Worm (Caenorhabditis elegans) whole organism, young adult: ENCODE measurements around the gene sra-28.
A peak's percentile ranks its signal among the peaks of the same experiment; 100 is the strongest.

Experiments used
- D2030.7 ChIP-seq: fragments of 200-800 bp; sonication (Bioruptor generic); IDR thresholded peaks from 2 replicates; pipeline ENCODE4 v1.3.6; 2022; ENCODE audit warnings: missing genetic modification reagents, missing genetic modification characterization, missing compliant biosample characterization
- F22D6.2 ChIP-seq: sonication (generic microtip); optimal IDR thresholded peaks from 2 replicates; lab custom pipeline; 2016; ENCODE audit warnings: mild to moderate bottlenecking, missing genetic modification characterization, missing compliant biosample characterization
- F33H1.4 ChIP-seq: fragments of 200-800 bp; sonication (Bioruptor generic); IDR thresholded peaks from 2 replicates; pipeline ENCODE4 v1.3.6; 2022; ENCODE audit warnings: missing genetic modification reagents, missing genetic modification characterization, missing compliant biosample characterization
- F49E8.2 ChIP-seq: sonication (generic microtip); optimal IDR thresholded peaks from 3 replicates; lab custom pipeline; 2017; ENCODE audit warnings: missing genetic modification characterization, mild to moderate bottlenecking, missing compliant biosample characterization, antibody characterized with exemption, moderate library complexity; ENCODE audit not compliant: insufficient read depth
- F55B11.4 ChIP-seq: sonication (generic microtip); optimal IDR thresholded peaks from 2 replicates; lab custom pipeline; 2016; ENCODE audit warnings: missing compliant biosample characterization, missing genetic modification characterization, borderline replicate concordance; ENCODE audit not compliant: insufficient read depth
- Y53F4B.3 ChIP-seq: fragments of 200-800 bp; sonication (Bioruptor generic); IDR thresholded peaks from 2 replicates; pipeline ENCODE4 v1.3.6; 2022; ENCODE audit warnings: missing genetic modification reagents, missing genetic modification characterization, missing compliant biosample characterization
- Y53G8AR.9 ChIP-seq: fragments of 200-800 bp; sonication (Bioruptor generic); conservative IDR thresholded peaks from 2 replicates; pipeline ENCODE4 v1.3.6; 2022; ENCODE audit warnings: missing genetic modification reagents, missing genetic modification characterization, missing compliant biosample characterization
- Y95B8A.8 ChIP-seq: fragments of 200-800 bp; sonication (Bioruptor generic); IDR thresholded peaks from 2 replicates; pipeline ENCODE4 v1.3.6; 2022; ENCODE audit warnings: missing genetic modification reagents, missing genetic modification characterization, missing compliant biosample characterization
- ama-1 ChIP-seq, 3 experiments: fragments of 150-350 bp in 1 of 3; sonication (generic microtip) in 2 of 3; optimal IDR thresholded peaks; 2 replicates each; lab custom pipeline; 2014 to 2018; ENCODE audit warnings: missing biosample characterization in 2 of 3, missing genetic modification characterization in 2 of 3, missing genetic modification reagents in 2 of 3
- atf-7 ChIP-seq: sonication (generic microtip); optimal IDR thresholded peaks from 2 replicates; lab custom pipeline; 2017; ENCODE audit warnings: mild to moderate bottlenecking, missing genetic modification characterization, missing compliant biosample characterization
- attf-3 ChIP-seq: fragments of 200-800 bp; sonication (Bioruptor generic); conservative IDR thresholded peaks from 2 replicates; pipeline ENCODE4 v1.3.6; 2022; ENCODE audit warnings: missing genetic modification reagents, missing genetic modification characterization, missing compliant biosample characterization
- bed-1 ChIP-seq: fragments of 200-800 bp; sonication (Bioruptor generic); IDR thresholded peaks from 2 replicates; pipeline ENCODE4 v1.3.6; 2022; ENCODE audit warnings: missing genetic modification reagents, missing genetic modification characterization, missing compliant biosample characterization
- cebp-2 ChIP-seq: fragments of 200-800 bp; sonication (Bioruptor generic); IDR thresholded peaks from 2 replicates; pipeline ENCODE4 v1.3.6; 2022; ENCODE audit warnings: missing genetic modification characterization, missing compliant biosample characterization
- ceh-58 ChIP-seq: fragments of 200-800 bp; sonication (Bioruptor generic); IDR thresholded peaks from 2 replicates; pipeline ENCODE4 v1.3.6; 2022; ENCODE audit warnings: missing genetic modification characterization, missing compliant biosample characterization
- chd-7 ChIP-seq: sonication (generic microtip); optimal IDR thresholded peaks from 2 replicates; lab custom pipeline; 2016; ENCODE audit warnings: mild to moderate bottlenecking, missing genetic modification characterization, moderate library complexity, missing compliant biosample characterization
- die-1 ChIP-seq: sonication (generic microtip); optimal IDR thresholded peaks from 2 replicates; lab custom pipeline; 2016; ENCODE audit warnings: missing genotype, mild to moderate bottlenecking, missing genetic modification characterization, missing compliant biosample characterization
- efl-1 ChIP-seq: fragments of 150-350 bp; optimal IDR thresholded peaks from 2 replicates; lab custom pipeline; 2014; ENCODE audit warnings: missing biosample characterization, missing genetic modification reagents, missing genetic modification characterization
- egl-18 ChIP-seq: fragments of 200-800 bp; sonication (Bioruptor generic); IDR thresholded peaks from 2 replicates; pipeline ENCODE4 v1.3.6; 2022; ENCODE audit warnings: missing genetic modification reagents, missing genetic modification characterization, missing compliant biosample characterization
- hlh-26 ChIP-seq: fragments of 200-800 bp; sonication (Bioruptor generic); conservative IDR thresholded peaks from 2 replicates; pipeline ENCODE4 v1.3.6; 2022; ENCODE audit warnings: missing genetic modification reagents, missing genetic modification characterization, missing compliant biosample characterization
- hmg-1.2 ChIP-seq: fragments of 200-800 bp; sonication (Bioruptor generic); IDR thresholded peaks from 2 replicates; pipeline ENCODE4 v1.3.6; 2022; ENCODE audit warnings: missing genetic modification reagents, missing genetic modification characterization, missing compliant biosample characterization
- hsf-1 ChIP-seq: fragments of 200-800 bp; sonication (Bioruptor generic); IDR thresholded peaks from 2 replicates; pipeline ENCODE4 v1.3.6; 2022; ENCODE audit warnings: missing genetic modification reagents, missing genetic modification characterization, missing compliant biosample characterization
- let-607 ChIP-seq, 2 experiments: fragments of 200-800 bp in 1 of 2; sonication (Bioruptor generic) in 1 of 2; sonication (generic microtip) in 1 of 2; optimal IDR thresholded peaks; 2 replicates each; lab custom pipeline; 2016 to 2018; ENCODE audit warnings: mild to moderate bottlenecking in 2 of 2, missing compliant biosample characterization in 2 of 2, missing genetic modification characterization in 2 of 2, moderate library complexity in 2 of 2, missing genotype in 1 of 2
- lin-26 ChIP-seq: fragments of 200-800 bp; sonication (Bioruptor generic); IDR thresholded peaks from 2 replicates; pipeline ENCODE4 v1.3.6; 2022; ENCODE audit warnings: missing genetic modification reagents, missing genetic modification characterization, missing compliant biosample characterization
- lin-35 ChIP-seq, 3 experiments: fragments of 150-350 bp in 2 of 3; sonication (generic microtip) in 1 of 3; optimal IDR thresholded peaks; 2 replicates each; lab custom pipeline; 2014 to 2018; ENCODE audit warnings: missing biosample characterization in 3 of 3, missing genetic modification characterization in 3 of 3, missing genetic modification reagents in 3 of 3
- lsl-1 ChIP-seq: fragments of 200-800 bp; sonication (Bioruptor generic); optimal IDR thresholded peaks from 2 replicates; lab custom pipeline; 2018; ENCODE audit warnings: mild to moderate bottlenecking, missing genetic modification characterization, moderate library complexity, missing compliant biosample characterization
- madf-6 ChIP-seq: fragments of 200-800 bp; sonication (Bioruptor generic); IDR thresholded peaks from 2 replicates; pipeline ENCODE4 v1.3.6; 2022; ENCODE audit warnings: missing genetic modification reagents, missing genetic modification characterization, missing compliant biosample characterization
- madf-8 ChIP-seq: fragments of 200-800 bp; sonication (Bioruptor generic); conservative IDR thresholded peaks from 2 replicates; pipeline ENCODE4 v1.3.6; 2022; ENCODE audit warnings: missing genetic modification reagents, missing genetic modification characterization, missing compliant biosample characterization
- nhr-179 ChIP-seq: sonication (generic microtip); optimal IDR thresholded peaks from 2 replicates; lab custom pipeline; 2016; ENCODE audit warnings: mild to moderate bottlenecking, missing genetic modification characterization, missing compliant biosample characterization
- pbrm-1 ChIP-seq: fragments of 200-800 bp; sonication (Bioruptor generic); IDR thresholded peaks from 2 replicates; pipeline ENCODE4 v1.3.6; 2022; ENCODE audit warnings: missing genetic modification reagents, missing genetic modification characterization, missing compliant biosample characterization
- pha-4 ChIP-seq: fragments of 150-350 bp; sonication (generic microtip); optimal IDR thresholded peaks from 2 replicates; lab custom pipeline; 2014; ENCODE audit warnings: missing biosample characterization, missing genetic modification reagents, missing genetic modification characterization
- snpc-1.1 ChIP-seq: sonication (generic microtip); optimal IDR thresholded peaks from 2 replicates; lab custom pipeline; 2017; ENCODE audit warnings: missing genetic modification characterization, mild to moderate bottlenecking, missing compliant biosample characterization, antibody characterized with exemption, moderate library complexity, missing genotype, missing genetic modification reagents; ENCODE audit not compliant: insufficient read depth
- sptf-2 ChIP-seq: fragments of 200-800 bp; sonication (Bioruptor generic); optimal IDR thresholded peaks from 2 replicates; lab custom pipeline; 2018; ENCODE audit warnings: mild to moderate bottlenecking, missing genetic modification characterization, missing compliant biosample characterization
- tbx-9 ChIP-seq: sonication (generic microtip); optimal IDR thresholded peaks from 2 replicates; lab custom pipeline; 2016; ENCODE audit warnings: borderline replicate concordance, missing genetic modification characterization, inconsistent platforms, missing compliant biosample characterization
- tlf-1 ChIP-seq: fragments of 200-800 bp; sonication (Bioruptor generic); optimal IDR thresholded peaks from 2 replicates; lab custom pipeline; 2018; ENCODE audit warnings: mild to moderate bottlenecking, missing genetic modification characterization, missing compliant biosample characterization
- xnd-1 ChIP-seq: sonication (generic microtip); optimal IDR thresholded peaks from 2 replicates; lab custom pipeline; 2016; ENCODE audit warnings: missing genotype, missing genetic modification reagents, missing genetic modification characterization, missing compliant biosample characterization

Gene sra-28

ce11 chrII:6600973-6601372 lies 27.4 kb upstream of the sra-28 start, which contains the start of gene vps-33.2 (continued):
- TF ChIP-seq tbx-9 (no peak), sptf-2 (GFP tag; lab: Kevin White, UChicago) (no peak), attf-3 (0 out of 2 replicates have a peak, but pooled peaks have one; percentile 33), madf-6 (peak; percentile 64), egl-18 (GFP tag; lab: Robert Waterston, UW) (no peak), atf-7 (no peak), ceh-58 (no peak), hmg-1.2 (GFP tag; lab: Robert Waterston, UW) (peak; percentile 99)

- TF ChIP-seq nhr-179 (no peak), bed-1 (GFP tag; lab: Robert Waterston, UW) (no peak), atf-7 (no peak), hlh-26 (GFP tag; lab: Robert Waterston, UW) (no peak), Y95B8A.8 (no peak), let-607 (tag; optimal IDR thresholded peaks at IDR 0.05; lab: Kevin White, UChicago) (no peak), lin-26 (GFP tag; lab: Robert Waterston, UW) (no peak), ama-1 (optimal IDR thresholded peaks at IDR 0.05; lab: Kevin White, UChicago) (no peak), ama-1 (GFP tag; optimal IDR thresholded peaks at IDR 0.05; lab: Kevin White, UChicago) (no peak), chd-7 (tag; lab: Kevin White, UChicago) (no peak), F22D6.2 (tag; lab: Kevin White, UChicago) (no peak), xnd-1 (no peak), hsf-1 (GFP tag; lab: Robert Waterston, UW) (no peak), Y53F4B.3 (no peak), snpc-1.1 (tag; lab: Kevin White, UChicago) (no peak), F49E8.2 (tag; lab: Kevin White, UChicago) (no peak), pbrm-1 (no peak), F55B11.4 (no peak)
Measured at ce11 chrII:6598050-6598449, 24.5 kb upstream of the sra-28 start, which contains the start of gene dnj-8. Gene dnj-8, minus strand, starts transcription at chrII:6598080.

- TF ChIP-seq madf-6 (peak; percentile 81), tlf-1 (GFP tag; lab: Kevin White, UChicago) (no peak), cebp-2 (GFP tag; lab: Robert Waterston, UW) (no peak), F33H1.4 (GFP tag; lab: Robert Waterston, UW) (peak; percentile 83), ama-1 (optimal IDR thresholded peaks at IDR 0.05; lab: Kevin White, UChicago) (no peak), ama-1 (GFP tag; optimal IDR thresholded peaks at IDR 0.05; lab: Kevin White, UChicago) (no peak), efl-1 (GFP tag; lab: Kevin White, UChicago) (peak; percentile 15), madf-8 (GFP tag; lab: Robert Waterston, UW) (peak; percentile 62), xnd-1 (peak; percentile 27), egl-18 (GFP tag; lab: Robert Waterston, UW) (no peak), die-1 (tag; lab: Kevin White, UChicago) (no peak), Y95B8A.8 (no peak), lin-35 (GFP tag; optimal IDR thresholded peaks at IDR 0.05; lab: Kevin White, UChicago) (no peak), lsl-1 (peak; percentile 83), D2030.7 (GFP tag; lab: Robert Waterston, UW) (0 out of 2 replicates have a peak, but pooled peaks have one; percentile 29), pha-4 (tag; lab: Kevin White, UChicago) (no peak), Y53G8AR.9 (GFP tag; lab: Robert Waterston, UW) (no peak)
Measured at ce11 chrII:6597507-6597906, 23.9 kb upstream of the sra-28 start.
